Fruit fly (Drosophila melanogaster): ENCODE data around the gene Miro.

Miro gene

DNA sequence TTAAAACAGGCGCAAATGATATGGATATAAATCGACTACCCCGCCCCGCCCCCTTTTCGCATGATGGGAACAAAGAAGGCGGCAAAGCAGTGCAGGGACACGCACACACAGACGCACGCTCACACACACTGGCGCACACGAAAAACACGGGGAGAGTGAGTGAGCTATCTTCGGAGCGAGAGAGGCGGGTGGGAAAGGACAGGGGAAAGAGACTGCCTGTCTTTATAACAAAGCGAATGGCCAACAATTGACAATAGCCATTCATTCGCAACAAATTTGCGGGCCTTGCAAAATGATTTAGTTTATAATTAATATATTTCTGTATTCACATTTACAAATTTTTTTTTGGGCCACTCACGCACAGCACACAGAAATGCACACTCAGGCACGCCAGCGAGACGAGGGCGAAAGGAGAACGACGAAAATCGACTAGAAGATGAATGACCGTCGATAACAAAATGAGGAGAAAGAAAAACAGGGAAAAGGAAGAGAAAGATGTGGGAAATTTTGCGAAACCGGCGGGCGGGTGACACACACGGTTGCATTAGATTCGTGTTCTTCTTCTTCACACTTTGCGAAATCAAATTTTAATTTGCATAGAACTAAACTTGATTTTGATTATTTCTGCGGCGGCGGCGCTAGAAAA, 8.1 kb upstream of the Miro start (continued):
- no peak for TF ChIP-seq dati (GFP tag; IDR thresholded peaks at IDR 0.05)
- no peak for TF ChIP-seq Hr78 (GFP tag; optimal IDR thresholded peaks at IDR 0.05)
- no peak for TF ChIP-seq CG10147 (GFP tag; optimal IDR thresholded peaks at IDR 0.05)
- TF ChIP-seq CG11456 (GFP tag; IDR thresholded peaks at IDR 0.05) = no peak
- no peak for TF ChIP-seq bbx (GFP tag; IDR thresholded peaks at IDR 0.05; ENCODE audit: partially characterized antibody)
- 0 out of 3 replicates have a peak, but pooled peaks have one; percentile 18 for TF ChIP-seq z (GFP tag; IDR thresholded peaks at IDR 0.05)
- no peak for TF ChIP-seq ssp (GFP tag; IDR thresholded peaks at IDR 0.05)
- TF ChIP-seq CG34376 (GFP tag; optimal IDR thresholded peaks at IDR 0.05) = no peak
- TF ChIP-seq corto (GFP tag; optimal IDR thresholded peaks at IDR 0.05) = peak; percentile 37
- TF ChIP-seq CG10565 (GFP tag; optimal IDR thresholded peaks at IDR 0.05) = no peak
- TF ChIP-seq cg (GFP tag; optimal IDR thresholded peaks at IDR 0.05) = peak; percentile 79
- no peak for TF ChIP-seq CG33213 (GFP tag; optimal IDR thresholded peaks at IDR 0.05)
- TF ChIP-seq crc (GFP tag; optimal IDR thresholded peaks at IDR 0.05) = no peak
- TF ChIP-seq pnt (GFP tag; optimal IDR thresholded peaks at IDR 0.05) = no peak
- no peak for TF ChIP-seq Poxn (GFP tag; IDR thresholded peaks at IDR 0.05)
- no peak for TF ChIP-seq bab2 (GFP tag; optimal IDR thresholded peaks at IDR 0.05)
- no peak for TF ChIP-seq trem (tag; optimal IDR thresholded peaks at IDR 0.05)
- TF ChIP-seq Bteb2 (GFP tag; optimal IDR thresholded peaks at IDR 0.05) = no peak
- no peak for TF ChIP-seq jumu (GFP tag; optimal IDR thresholded peaks at IDR 0.05)
- TF ChIP-seq CG33557 (GFP tag; optimal IDR thresholded peaks at IDR 0.05) = no peak
- no peak for TF ChIP-seq Side (GFP tag; optimal IDR thresholded peaks at IDR 0.05)
- no peak for TF ChIP-seq sd (tag; optimal IDR thresholded peaks at IDR 0.05)
- TF ChIP-seq Rx (GFP tag; IDR thresholded peaks at IDR 0.05) = no peak
- peak; percentile 21 for TF ChIP-seq CG12391 (tag; optimal IDR thresholded peaks at IDR 0.05)
- no peak for TF ChIP-seq az2 (GFP tag; optimal IDR thresholded peaks at IDR 0.05)
- no peak for TF ChIP-seq Vsx1 (GFP tag; optimal IDR thresholded peaks at IDR 0.05)
- no peak for TF ChIP-seq mld (GFP tag; IDR thresholded peaks at IDR 0.05; ENCODE audit: partially characterized antibody)
- no peak for TF ChIP-seq bsh (GFP tag; optimal IDR thresholded peaks at IDR 0.05)
- no peak for TF ChIP-seq CG6654 (GFP tag; optimal IDR thresholded peaks at IDR 0.05)
- TF ChIP-seq CG18262 (tag; optimal IDR thresholded peaks at IDR 0.05) = no peak
- no peak for TF ChIP-seq zfh1 (GFP tag; IDR thresholded peaks at IDR 0.05)
- no peak for TF ChIP-seq pros (GFP tag; optimal IDR thresholded peaks at IDR 0.05)
- TF ChIP-seq psq (GFP tag; optimal IDR thresholded peaks at IDR 0.05) = peak; percentile 90
- no peak for TF ChIP-seq Dref (GFP tag; IDR thresholded peaks at IDR 0.05)
- TF ChIP-seq CG31365 (tag; optimal IDR thresholded peaks at IDR 0.05) = peak; percentile 81
- no peak for TF ChIP-seq CrebB (tag; optimal IDR thresholded peaks at IDR 0.05)
- TF ChIP-seq CG9797 (GFP tag; optimal IDR thresholded peaks at IDR 0.05) = no peak
- no peak for TF ChIP-seq ap (GFP tag; IDR thresholded peaks at IDR 0.05)
- TF ChIP-seq CG2678 (tag; optimal IDR thresholded peaks at IDR 0.05) = no peak
- no peak for TF ChIP-seq ash1 (GFP tag; optimal IDR thresholded peaks at IDR 0.05)
- TF ChIP-seq Bgb (GFP tag; IDR thresholded peaks at IDR 0.05; ENCODE audit: partially characterized antibody) = peak; percentile 13; the same call in 1 of the 2 replicates
- no peak for TF ChIP-seq lilli (GFP tag; optimal IDR thresholded peaks at IDR 0.05)
- TF ChIP-seq sr (GFP tag; IDR thresholded peaks at IDR 0.05) = no peak
- no peak for TF ChIP-seq onecut (GFP tag; IDR thresholded peaks at IDR 0.05)
- no peak for TF ChIP-seq cad (GFP tag; optimal IDR thresholded peaks at IDR 0.05)

Measured in whole organism, embryonic.